Worm (Caenorhabditis elegans): ENCODE results near the gene aos-1.
A peak's percentile ranks its signal among the peaks of the same experiment; 100 is the strongest.

Gene aos-1

DNA sequence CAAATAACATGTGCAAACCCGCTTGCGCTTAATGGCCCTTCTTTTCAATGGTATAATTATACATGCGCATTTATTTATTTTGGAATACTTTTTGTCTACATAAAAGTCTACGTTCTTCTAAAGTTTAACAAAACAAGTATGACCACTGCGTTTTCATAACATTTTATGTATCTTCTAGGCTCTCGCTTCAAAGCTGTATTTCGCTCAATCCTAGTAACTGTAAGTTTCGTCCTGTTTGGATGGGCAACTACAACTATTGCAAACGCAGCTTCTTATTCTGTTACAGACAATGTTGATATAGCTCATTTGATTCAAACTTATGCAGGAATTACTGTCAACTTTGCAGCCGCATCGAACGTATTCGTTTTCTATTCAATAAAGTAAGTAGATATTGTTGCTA is 19.6 kb upstream of the aos-1 start, which contains the start of gene srsx-27:
Gene srsx-27 (plus strand): TSS at position 301 of the 400 bp plus-strand sequence.
- no peak for TF ChIP-seq lin-29 (GFP tag; IDR thresholded peaks at IDR 0.05)
- TF ChIP-seq mdl-1 (tag; optimal IDR thresholded peaks at IDR 0.05): no peak
- TF ChIP-seq aha-1 (tag): no peak
- no peak for TF ChIP-seq lsy-2 (tag; optimal IDR thresholded peaks at IDR 0.05)
- TF ChIP-seq Y48G9A.11 (GFP tag; IDR thresholded peaks at IDR 0.05): no peak

DNA sequence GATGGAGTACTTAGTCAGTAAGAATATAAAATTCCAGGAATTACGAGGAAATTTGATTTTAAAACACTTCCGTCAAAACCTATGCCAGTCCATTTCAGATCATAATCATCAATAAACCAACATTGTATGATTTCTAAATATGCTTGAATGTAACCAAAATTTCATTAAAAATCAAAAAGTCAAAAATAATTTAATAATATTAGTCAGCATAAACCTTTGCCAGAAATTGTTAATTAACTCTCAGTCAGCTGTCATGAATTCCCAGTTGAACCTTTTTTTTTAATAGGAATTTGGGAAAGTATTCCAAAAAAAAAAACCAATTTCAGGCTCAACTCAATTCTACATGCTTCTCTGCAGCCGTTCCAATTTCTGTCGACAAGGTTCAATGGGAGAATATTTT is 18.3 kb upstream of the aos-1 start, which contains the start of gene srsx-26:
Gene srsx-26 (plus strand): TSS at position 301 of the 400 bp plus-strand sequence.
- TF ChIP-seq lin-15B (tag; optimal IDR thresholded peaks at IDR 0.05): no peak
- TF ChIP-seq egl-43 (GFP tag; IDR thresholded peaks at IDR 0.05): no peak
- no peak for TF ChIP-seq ZK337.2 (GFP tag; IDR thresholded peaks at IDR 0.05)
- no peak for TF ChIP-seq mxl-3 (GFP tag; optimal IDR thresholded peaks at IDR 0.05)
- TF ChIP-seq nhr-11 (tag; optimal IDR thresholded peaks at IDR 0.05): no peak
- TF ChIP-seq Y105C5A.15 (GFP tag; IDR thresholded peaks at IDR 0.05): no peak
- TF ChIP-seq F26F4.8 (GFP tag; conservative IDR thresholded peaks at IDR 0.05): no peak
- no peak for TF ChIP-seq nhr-111 (GFP tag; optimal IDR thresholded peaks at IDR 0.05)
- TF ChIP-seq hlh-11 (tag; optimal IDR thresholded peaks at IDR 0.05): no peak
- no peak for TF ChIP-seq lin-39 (tag; optimal IDR thresholded peaks at IDR 0.05)
- TF ChIP-seq snpc-4 (tag; optimal IDR thresholded peaks at IDR 0.05): no peak
- no peak for TF ChIP-seq Y75B8A.6 (GFP tag; IDR thresholded peaks at IDR 0.05)
- TF ChIP-seq lin-1 (GFP tag; IDR thresholded peaks at IDR 0.05): no peak
- no peak for TF ChIP-seq hlh-30 (tag; optimal IDR thresholded peaks at IDR 0.05; ENCODE audit: insufficient read depth)

DNA sequence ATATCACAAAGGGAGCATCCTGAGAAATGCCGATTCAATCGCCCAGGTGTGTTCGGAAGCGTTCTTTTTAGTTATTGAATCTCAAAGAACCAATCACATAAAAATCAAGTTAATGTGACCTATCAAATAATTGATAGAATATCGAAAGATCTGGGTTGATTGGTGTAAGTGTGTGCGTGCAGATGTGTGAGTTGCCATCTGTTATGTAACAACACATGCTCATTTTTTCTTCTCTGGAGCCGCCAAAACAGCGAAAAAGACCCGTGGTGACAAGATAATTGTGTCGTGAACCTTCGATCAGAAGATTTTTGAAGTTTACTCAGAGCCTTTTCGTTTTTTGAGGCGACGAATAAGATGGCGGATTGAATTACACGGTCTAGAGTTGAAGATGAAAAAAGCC is 16.7 kb upstream of the aos-1 start:
- TF ChIP-seq pha-4 (GFP tag; IDR thresholded peaks at IDR 0.05) (no peak), pha-4 (tag; optimal IDR thresholded peaks at IDR 0.05) (no peak), nhr-11 (tag; optimal IDR thresholded peaks at IDR 0.05) (peak; percentile 35), hif-1 (tag; optimal IDR thresholded peaks at IDR 0.05) (peak in 1 of 2 experiments; percentile 78), zip-11 (GFP tag; IDR thresholded peaks at IDR 0.05) (no peak), egl-43 (GFP tag; IDR thresholded peaks at IDR 0.05) (no peak), unc-62 (GFP tag; optimal IDR thresholded peaks at IDR 0.05 in 1 of 2) (peak in 1 of 2 experiments; percentile 19), unc-62 (tag; optimal IDR thresholded peaks at IDR 0.05) (no peak), daf-16 (GFP tag; optimal IDR thresholded peaks at IDR 0.05) (peak in 1 of 2 experiments; percentile 20), daf-16 (tag; optimal IDR thresholded peaks at IDR 0.05) (no peak), aha-1 (tag) (peak; percentile 82)

DNA sequence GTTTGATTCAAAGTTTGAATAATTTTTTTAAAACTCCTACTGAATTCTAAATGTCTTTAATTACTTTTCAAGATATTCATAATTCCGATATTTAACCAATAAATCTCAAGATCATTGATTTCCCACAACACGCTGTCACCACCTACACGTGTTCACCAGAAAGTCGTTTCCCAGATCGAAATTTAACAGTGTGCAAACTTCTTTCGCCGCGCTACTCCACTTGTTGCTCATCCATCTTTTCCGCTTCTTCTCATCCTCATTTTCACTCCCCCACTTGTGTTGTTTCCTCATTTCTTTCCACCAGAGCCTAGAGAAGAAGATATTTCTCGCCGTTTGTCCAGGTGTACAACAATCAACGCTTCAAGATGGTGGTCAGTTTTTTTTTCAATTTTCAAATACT is 15.6 kb upstream of the aos-1 start, which contains the start of gene C51E3.9:
Gene C51E3.9 (plus strand): TSS at position 301 of the 400 bp plus-strand sequence.
- TF ChIP-seq ztf-7 (tag; optimal IDR thresholded peaks at IDR 0.05): no peak
- TF ChIP-seq egl-27 (tag; optimal IDR thresholded peaks at IDR 0.05): no peak
- TF ChIP-seq Y5F2A.4 (GFP tag; optimal IDR thresholded peaks at IDR 0.05): no peak
- no peak for TF ChIP-seq T26A8.4 (GFP tag; IDR thresholded peaks at IDR 0.05)
- no peak for TF ChIP-seq zag-1 (tag; optimal IDR thresholded peaks at IDR 0.05)
- TF ChIP-seq ceh-62 (tag; optimal IDR thresholded peaks at IDR 0.05): no peak
- no peak for TF ChIP-seq nhr-25 (tag; optimal IDR thresholded peaks at IDR 0.05; ENCODE audit: borderline replicate concordance, insufficient read depth)
- TF ChIP-seq aly-2 (tag; optimal IDR thresholded peaks at IDR 0.05): no peak
- no peak for TF ChIP-seq hmg-1.1 (GFP tag; IDR thresholded peaks at IDR 0.05)
- TF ChIP-seq lin-1 (GFP tag; IDR thresholded peaks at IDR 0.05): no peak
- TF ChIP-seq nhr-10 (tag; optimal IDR thresholded peaks at IDR 0.05): no peak
- TF ChIP-seq F49E8.2 (tag; optimal IDR thresholded peaks at IDR 0.05; ENCODE audit: borderline replicate concordance): no peak
- TF ChIP-seq F26F4.8 (GFP tag; conservative IDR thresholded peaks at IDR 0.05): no peak
- no peak for TF ChIP-seq Y75B8A.6 (GFP tag; IDR thresholded peaks at IDR 0.05)
- TF ChIP-seq aha-1 (tag): peak; percentile 11
- peak; percentile 5 for TF ChIP-seq hlh-11 (tag; optimal IDR thresholded peaks at IDR 0.05)

All from whole organism, L4 larva.